Fruit fly (Drosophila melanogaster) Kc167 (cell line): ENCODE results near the gene RhoGAP68F.

Experiments used
- Myc ChIP-seq: fragments of >200 bp; optimal IDR thresholded peaks from 2 replicates; lab custom pipeline; 2017; ENCODE audit warnings: missing external identifiers
- Sin3A ChIP-seq: fragments of >200 bp; optimal IDR thresholded peaks from 2 replicates; lab custom pipeline; 2018; ENCODE audit warnings: missing external identifiers
- h ChIP-seq: fragments of >200 bp; optimal IDR thresholded peaks from 3 replicates; lab custom pipeline; 2018; ENCODE audit warnings: missing external identifiers
- insv ChIP-seq: fragments of >200 bp; optimal IDR thresholded peaks from 3 replicates; lab custom pipeline; 2018; ENCODE audit warnings: missing external identifiers
- psq ChIP-seq: fragments of >200 bp; optimal IDR thresholded peaks from 2 replicates; lab custom pipeline; 2017; ENCODE audit warnings: missing external identifiers
- ttk ChIP-seq: sonication (Bioruptor generic); optimal IDR thresholded peaks from 2 replicates; lab custom pipeline; 2017; ENCODE audit warnings: missing external identifiers

Gene RhoGAP68F

DNA sequence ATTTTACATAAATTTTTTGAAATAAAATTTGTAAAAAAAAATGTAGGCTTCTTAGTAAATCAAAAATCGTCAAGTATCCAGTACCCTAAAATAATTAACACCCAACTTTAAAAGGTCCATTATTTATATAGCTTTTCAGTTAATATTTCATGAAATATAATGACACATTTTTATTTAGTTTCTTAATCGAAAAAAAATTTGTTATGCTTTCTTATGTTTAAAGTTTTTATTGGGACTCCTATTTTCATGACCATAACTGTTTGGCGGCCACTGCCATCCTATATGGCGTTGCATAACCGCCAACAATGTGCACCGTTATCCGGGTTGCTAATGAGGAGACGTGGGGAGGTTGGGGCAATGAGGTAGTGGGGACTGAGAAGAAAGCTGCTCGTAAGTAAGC lies 30.2 kb upstream of the RhoGAP68F start:
- no peak for TF ChIP-seq ttk (lab: Kevin White, UChicago)
- TF ChIP-seq h: no peak
- TF ChIP-seq psq (lab: Kevin White, UChicago): no peak
- no peak for TF ChIP-seq insv (lab: Kevin White, UChicago)
- TF ChIP-seq Myc (lab: Kevin White, UChicago): no peak
- TF ChIP-seq Sin3A: no peak

DNA sequence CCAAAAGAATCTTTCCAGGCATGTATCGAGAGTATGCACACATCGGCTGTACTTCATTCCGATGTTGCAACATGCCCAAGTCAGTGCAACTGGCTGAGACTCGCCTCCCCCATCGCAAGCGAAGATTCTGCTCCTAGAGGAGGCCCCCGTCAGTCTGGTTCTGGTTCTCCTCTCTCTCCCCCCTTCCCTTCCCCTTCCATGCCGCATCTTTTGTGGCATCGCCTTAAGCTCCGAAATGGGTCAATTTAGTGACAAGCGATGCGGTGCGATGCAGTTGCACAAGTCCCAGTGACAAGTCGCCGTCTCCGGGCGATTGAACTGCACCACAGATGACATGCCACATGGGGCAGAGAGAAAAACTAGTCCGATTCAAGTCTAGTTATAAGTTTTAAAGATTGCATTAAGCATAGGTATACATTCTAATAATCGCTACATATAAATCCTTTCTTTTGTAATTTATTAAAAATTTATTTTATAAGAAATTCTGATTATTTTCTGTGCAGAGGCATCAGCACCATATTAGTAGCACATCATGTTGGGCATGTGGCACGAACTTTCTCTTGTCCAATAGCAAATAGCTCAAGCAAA lies 29.5 kb upstream of the RhoGAP68F start:
- TF ChIP-seq h (no peak), insv (lab: Kevin White, UChicago) (no peak), psq (lab: Kevin White, UChicago) (no peak), Sin3A (no peak), Myc (lab: Kevin White, UChicago) (no peak), ttk (lab: Kevin White, UChicago) (no peak)

DNA sequence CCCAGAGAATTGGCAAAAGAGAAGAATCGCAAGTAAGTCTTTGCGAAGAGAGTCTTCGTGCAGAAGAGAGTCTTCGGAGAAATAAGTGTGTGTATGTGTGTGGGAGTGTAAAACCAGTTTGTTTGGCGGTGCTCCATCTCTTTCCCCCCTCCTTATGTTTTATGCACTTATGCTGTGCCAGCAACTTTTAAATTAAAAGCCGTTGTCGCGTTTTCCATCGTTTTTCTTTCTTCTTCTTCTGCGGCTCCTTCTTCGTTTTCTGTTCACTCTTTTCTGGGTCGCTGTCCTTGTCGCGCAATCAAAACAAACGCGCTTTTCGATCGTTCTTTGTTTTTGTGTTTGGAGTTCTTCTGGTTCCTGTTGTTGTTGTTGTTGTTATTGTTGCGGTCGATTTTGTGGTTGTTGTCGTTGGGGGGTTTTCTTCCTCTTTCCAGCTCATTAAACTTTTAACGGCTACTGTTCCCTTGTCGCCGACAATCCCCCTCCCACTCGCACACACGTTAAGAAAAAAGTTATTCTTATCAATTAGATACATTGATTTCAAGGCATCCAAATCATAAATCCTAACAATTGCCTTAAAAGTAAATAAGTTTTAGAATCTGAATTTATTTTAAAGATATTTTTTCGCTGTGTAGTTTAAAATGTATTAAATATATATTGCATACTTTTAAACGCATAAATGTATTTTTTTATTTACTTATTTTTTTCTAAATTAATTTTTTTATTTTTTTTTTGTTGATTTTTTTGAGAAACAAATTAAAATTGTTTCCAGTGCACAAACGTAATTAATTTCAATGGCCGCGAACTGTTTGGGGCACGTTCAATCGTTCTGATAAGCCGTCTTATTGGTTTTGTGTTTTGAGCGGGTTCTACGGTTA lies 27.3 kb upstream of the RhoGAP68F start:
- no peak for TF ChIP-seq insv (lab: Kevin White, UChicago)

DNA sequence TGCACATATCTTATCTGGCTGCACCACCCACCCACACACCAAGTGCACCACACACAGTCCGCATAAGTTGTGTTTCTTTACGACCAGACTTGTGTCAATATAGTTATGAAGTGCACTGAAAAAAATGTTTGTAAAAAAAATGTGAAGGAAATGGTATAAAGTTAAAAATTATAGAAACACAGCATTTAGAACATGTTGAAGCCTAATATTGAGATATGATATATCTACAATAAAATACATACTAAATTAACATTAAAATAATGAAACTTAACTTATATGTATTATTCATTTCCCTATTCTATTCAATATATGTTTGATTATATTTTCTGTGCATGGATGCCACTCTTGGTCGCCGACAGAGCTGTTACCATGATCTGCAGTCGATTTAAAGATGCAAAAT lies 25.7 kb upstream of the RhoGAP68F start:
- TF ChIP-seq psq (lab: Kevin White, UChicago) (no peak), ttk (lab: Kevin White, UChicago) (no peak), Myc (lab: Kevin White, UChicago) (no peak), insv (lab: Kevin White, UChicago) (no peak), Sin3A (no peak), h (no peak)

DNA sequence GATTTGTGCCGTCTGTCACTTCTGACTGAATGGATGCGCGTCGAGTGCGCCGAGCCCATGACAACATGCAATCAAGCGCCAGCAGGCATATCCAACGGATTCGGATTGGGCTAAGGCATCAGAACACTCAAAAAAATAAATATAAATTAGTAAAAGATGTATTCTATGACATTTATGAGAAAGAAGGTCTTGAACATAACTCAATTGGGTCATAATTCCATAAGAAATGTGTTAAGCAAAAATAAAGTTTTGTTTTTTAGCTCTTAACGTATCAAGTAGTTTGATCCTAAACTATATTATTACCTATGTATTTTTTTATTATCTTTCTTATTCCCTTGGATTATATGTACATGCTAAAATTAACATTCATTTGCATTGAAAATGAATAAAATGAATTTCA lies 25.1 kb upstream of the RhoGAP68F start:
- no peak for TF ChIP-seq h
- TF ChIP-seq psq (lab: Kevin White, UChicago): no peak
- no peak for TF ChIP-seq insv (lab: Kevin White, UChicago)
- no peak for TF ChIP-seq Sin3A
- TF ChIP-seq ttk (lab: Kevin White, UChicago): no peak
- no peak for TF ChIP-seq Myc (lab: Kevin White, UChicago)

DNA sequence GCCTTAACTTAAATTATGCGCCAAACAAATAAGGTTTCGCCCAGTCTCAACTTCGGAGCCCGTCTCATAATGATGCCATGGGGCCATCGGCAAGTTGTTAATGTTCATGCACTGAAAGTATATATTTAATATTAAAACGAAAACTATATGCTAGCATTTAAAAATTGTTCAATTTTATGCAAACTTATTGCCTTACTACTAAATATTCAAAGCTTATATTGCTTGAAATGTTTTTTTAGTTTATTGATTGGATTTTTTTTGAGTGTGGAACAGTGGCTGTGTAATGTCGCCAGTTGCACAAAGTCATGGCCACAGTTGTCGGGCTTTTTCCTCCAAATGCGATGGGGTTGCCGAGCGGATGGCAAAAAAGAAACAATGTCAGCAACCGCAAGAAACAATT lies 24.5 kb upstream of the RhoGAP68F start:
- TF ChIP-seq Sin3A (no peak), h (no peak), ttk (lab: Kevin White, UChicago) (no peak), insv (lab: Kevin White, UChicago) (no peak), Myc (lab: Kevin White, UChicago) (no peak), psq (lab: Kevin White, UChicago) (no peak)

DNA sequence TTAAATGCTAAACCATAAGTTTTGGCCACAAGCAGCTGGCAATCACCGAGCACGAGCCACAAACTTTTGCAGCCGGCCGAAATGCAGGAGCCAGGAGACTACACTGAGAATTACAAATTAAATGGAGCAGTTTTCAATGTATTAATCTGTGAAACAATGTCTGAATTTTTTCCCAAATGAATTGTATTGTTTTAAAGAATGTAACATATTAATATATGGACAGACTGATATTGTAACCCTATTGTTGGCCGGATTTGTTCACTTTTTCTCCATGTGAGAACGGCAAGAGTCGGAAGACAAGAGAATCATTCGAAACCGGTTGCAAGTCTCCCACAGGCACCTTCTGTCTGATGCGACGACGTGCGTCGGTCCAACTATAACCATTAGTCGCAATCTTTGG lies 23.6 kb upstream of the RhoGAP68F start:
- no peak for TF ChIP-seq Myc (lab: Kevin White, UChicago)

DNA sequence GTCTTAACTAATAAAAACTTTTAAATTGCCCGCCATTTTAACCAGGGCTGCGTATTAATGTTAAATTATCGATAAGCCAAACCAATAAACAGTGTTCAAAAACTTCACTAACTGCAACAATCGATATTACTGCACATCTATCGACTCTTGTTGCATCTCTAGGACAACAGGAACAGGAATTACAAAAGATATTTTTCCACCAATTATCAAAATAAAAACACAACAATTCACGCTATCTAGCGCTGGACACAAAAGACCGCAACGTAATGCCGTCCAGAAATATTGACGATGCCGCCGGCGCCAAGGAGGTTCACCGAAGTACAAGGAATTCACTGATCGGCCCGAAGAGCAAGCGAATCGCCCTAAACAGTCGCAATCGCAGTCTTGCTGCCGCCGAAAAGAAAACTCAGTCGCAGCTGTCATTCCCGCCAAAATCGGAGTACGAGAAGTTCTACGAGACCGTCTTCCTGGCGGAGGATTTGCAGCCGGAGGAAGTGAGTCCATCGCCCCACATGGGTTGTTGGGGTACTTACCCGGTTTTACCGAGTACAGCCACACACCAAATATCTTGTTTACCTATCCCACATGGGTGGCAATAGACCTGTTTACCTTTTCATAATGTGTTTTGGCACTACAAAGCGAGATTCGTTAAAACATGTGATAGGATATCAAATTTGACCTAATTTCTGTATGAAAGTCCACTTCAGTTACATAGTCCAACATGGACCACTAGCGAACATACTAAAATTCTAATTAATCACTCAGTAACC lies 22.5 kb upstream of the RhoGAP68F start, which contains the start of gene vers:
TSS of gene vers (plus strand) at position 136 of the 770 bp plus-strand sequence.
- no peak for TF ChIP-seq psq (lab: Kevin White, UChicago)
- no peak for TF ChIP-seq ttk (lab: Kevin White, UChicago)
- no peak for TF ChIP-seq insv (lab: Kevin White, UChicago)
- TF ChIP-seq Myc (lab: Kevin White, UChicago): no peak
- no peak for TF ChIP-seq Sin3A
- no peak for TF ChIP-seq h

DNA sequence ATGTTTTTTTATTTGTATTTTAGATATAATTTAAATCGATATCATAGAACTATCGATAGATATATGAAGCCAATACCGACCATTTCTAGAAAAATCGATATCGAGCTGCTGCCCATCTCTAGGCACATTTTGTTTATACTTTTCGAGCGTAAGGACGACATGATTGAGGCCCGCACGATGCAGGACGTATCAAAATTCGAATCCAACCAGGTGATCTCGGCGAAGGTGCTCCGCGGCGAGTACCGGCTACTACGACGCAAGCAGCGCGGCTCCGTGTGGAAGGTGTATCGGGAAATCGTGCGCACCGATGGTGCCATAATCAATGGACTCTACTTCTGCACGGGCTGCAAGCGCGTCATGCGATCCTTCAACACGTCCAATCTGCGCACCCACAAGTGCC lies 20.5 kb upstream of the RhoGAP68F start, which contains the start of gene ssp:
TSS of gene ssp (plus strand) at position 102 of the 400 bp plus-strand sequence.
- no peak for TF ChIP-seq psq (lab: Kevin White, UChicago)
- TF ChIP-seq insv (lab: Kevin White, UChicago): no peak
- no peak for TF ChIP-seq h
- no peak for TF ChIP-seq Sin3A
- TF ChIP-seq ttk (lab: Kevin White, UChicago): no peak
- no peak for TF ChIP-seq Myc (lab: Kevin White, UChicago)

DNA sequence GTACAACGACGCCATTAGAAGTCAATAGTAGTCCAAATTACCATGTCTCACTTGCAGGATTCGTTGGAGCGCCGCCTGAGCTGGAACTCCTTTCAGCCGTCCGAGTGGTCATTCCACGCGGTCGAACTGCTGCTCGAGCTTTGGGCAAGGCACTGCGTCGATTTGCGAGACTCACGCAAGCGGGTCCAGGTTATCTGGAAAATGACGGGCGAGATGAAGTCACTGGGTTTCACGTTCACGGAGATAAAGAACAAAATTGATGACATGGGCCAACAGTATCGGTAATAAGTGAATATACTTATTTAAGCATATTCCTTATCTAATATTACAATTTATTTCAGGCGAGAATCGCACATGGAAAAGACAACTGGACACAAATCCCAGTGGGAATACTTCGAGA lies 20.0 kb upstream of the RhoGAP68F start:
- TF ChIP-seq psq (lab: Kevin White, UChicago) (no peak), Myc (lab: Kevin White, UChicago) (no peak), insv (lab: Kevin White, UChicago) (no peak), h (no peak)

DNA sequence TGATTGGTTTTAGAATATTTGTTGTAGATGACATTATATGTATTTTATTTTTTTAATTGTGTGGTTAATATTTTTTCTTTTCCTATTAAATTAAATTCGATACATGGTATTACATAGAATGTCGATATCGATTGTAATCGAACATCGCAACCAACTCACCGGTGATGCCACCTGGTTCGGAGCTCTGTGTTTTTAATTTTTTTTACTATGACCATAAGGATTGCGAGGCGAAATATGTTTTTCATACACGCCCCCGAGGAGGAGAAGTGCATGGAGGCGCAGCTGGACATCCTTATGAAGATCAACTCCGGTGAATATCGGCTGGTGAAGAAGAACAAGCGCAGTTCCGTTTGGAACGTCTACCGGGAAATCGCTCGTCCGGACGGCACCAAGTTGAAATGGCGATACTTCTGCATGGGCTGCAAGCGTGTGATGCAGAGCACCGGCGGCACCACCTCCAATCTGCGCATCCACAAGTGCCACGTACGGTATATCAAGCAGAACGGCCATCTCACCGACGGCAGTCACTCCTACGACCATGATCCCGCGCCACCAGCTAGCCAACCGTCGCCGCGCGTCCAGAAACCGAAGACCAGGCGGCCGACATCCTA lies 18.7 kb upstream of the RhoGAP68F start, which contains the start of gene CG11560:
TSS of gene CG11560 (plus strand) at position 145 of the 611 bp plus-strand sequence.
- no peak for TF ChIP-seq h
- TF ChIP-seq ttk (lab: Kevin White, UChicago): no peak
- no peak for TF ChIP-seq Myc (lab: Kevin White, UChicago)
- no peak for TF ChIP-seq psq (lab: Kevin White, UChicago)
- TF ChIP-seq Sin3A: no peak
- TF ChIP-seq insv (lab: Kevin White, UChicago): no peak

DNA sequence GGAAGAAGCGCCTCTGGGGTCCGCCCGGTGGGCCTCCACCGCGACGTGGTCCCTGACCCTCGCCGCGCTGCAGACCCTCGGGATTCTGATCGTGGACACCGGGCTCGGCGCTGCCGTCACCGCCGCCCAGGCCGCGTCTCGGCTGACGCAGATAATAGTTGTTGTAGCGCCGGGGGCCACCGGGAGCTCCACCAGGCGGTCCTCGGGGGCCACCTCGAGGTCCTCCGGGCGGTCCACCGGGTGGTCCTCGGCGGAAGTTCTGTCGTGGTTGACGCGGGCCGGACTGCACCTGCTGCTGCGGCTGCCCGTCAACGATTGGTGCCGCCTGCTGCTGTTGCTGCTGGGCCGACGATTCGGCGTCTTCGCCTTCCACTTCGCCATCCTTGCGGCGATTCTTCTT lies 15.8 kb upstream of the RhoGAP68F start:
- TF ChIP-seq psq (lab: Kevin White, UChicago): no peak
- no peak for TF ChIP-seq h
- TF ChIP-seq Myc (lab: Kevin White, UChicago): no peak
- TF ChIP-seq insv (lab: Kevin White, UChicago): no peak
